Worm (Caenorhabditis elegans): ENCODE measurements around the gene sma-1.

sma-1 gene

DNA sequence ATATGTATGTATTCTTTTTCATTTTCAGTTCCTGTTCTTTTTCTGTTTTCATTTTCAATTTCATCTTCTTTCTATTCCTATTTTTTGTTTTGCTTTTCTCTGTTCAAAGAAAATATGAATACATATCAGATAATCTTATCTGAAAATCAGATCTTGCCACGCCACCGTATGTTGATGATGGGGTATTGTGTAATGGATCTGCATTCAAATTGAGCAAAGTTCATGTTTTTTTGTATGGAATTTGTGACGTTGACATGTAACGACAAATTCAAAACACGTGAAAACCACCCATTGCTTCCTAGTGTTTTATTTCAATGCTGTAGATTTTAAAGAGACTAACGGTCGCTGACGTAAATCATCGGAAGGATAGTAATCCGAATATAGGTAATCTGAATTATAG, 41.0 kb upstream of the sma-1 start:
- TF ChIP-seq zfp-2 (tag; optimal IDR thresholded peaks at IDR 0.05) (no peak), sdz-12 (GFP tag; optimal IDR thresholded peaks at IDR 0.05) (no peak), aha-1 (tag) (peak; percentile 65)

DNA sequence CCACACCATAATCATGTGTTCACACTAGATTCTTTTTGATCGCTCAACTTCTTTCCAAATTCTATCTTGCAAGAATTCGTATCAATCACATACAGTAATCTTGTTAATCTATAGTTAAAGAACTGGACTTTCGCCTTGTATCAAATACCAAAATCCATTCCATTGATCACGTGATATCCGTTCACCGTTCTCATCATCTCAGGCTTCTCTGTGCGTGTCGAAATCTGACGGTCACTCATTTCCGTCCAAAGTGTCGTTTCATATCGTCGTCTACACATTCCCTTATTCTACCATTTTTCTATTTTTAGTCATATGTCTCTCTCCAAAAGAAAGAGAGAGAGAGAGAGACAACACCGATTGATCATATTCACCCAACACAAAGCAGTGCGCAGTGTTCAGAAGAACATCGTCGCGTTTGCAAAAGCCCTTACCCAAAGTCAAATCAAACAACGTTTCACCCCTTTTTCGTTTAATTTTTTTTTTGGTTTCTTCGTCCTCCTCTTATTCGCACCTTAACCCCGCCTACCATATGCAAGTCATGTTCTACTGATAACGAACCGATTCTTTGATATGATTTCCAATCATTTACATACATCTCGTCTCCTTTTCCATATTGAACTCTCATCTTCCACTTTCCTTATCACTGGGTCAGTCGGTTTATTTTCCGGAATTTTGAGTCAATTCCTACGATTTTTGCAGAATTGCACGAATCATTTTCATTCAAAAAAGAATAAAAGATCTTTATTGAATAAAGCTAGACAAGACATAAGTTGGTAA, 40.0 kb upstream of the sma-1 start:
- no peak for TF ChIP-seq duxl-1 (tag; optimal IDR thresholded peaks at IDR 0.05; ENCODE audit: poor library complexity)
- TF ChIP-seq F44E2.7 (GFP tag; IDR thresholded peaks at IDR 0.05), result no peak
- TF ChIP-seq pqm-1 (tag; optimal IDR thresholded peaks at IDR 0.05), result peak; percentile 97
- TF ChIP-seq rbr-2 (tag; optimal IDR thresholded peaks at IDR 0.05), result no peak
- 0 out of 2 replicates have a peak, but pooled peaks have one; percentile 7 for TF ChIP-seq php-3 (GFP tag; IDR thresholded peaks at IDR 0.05)
- TF ChIP-seq cey-2 (tag; optimal IDR thresholded peaks at IDR 0.05; ENCODE audit: borderline replicate concordance, insufficient read depth), result no peak
- no peak for TF ChIP-seq jun-1 (tag; optimal IDR thresholded peaks at IDR 0.05)
- no peak for TF ChIP-seq ctbp-1 (GFP tag; IDR thresholded peaks at IDR 0.05)
- no peak for TF ChIP-seq arid-1 (GFP tag; conservative IDR thresholded peaks at IDR 0.05)
- no peak for TF ChIP-seq tra-1 (GFP tag; IDR thresholded peaks at IDR 0.05)
- no peak for TF ChIP-seq spr-3 (GFP tag; optimal IDR thresholded peaks at IDR 0.05)
- TF ChIP-seq nhr-28 (tag; optimal IDR thresholded peaks at IDR 0.05), result peak; percentile 40
- no peak for TF ChIP-seq madf-9 (GFP tag; conservative IDR thresholded peaks at IDR 0.05)
- no peak for TF ChIP-seq nhr-76 (tag; optimal IDR thresholded peaks at IDR 0.05)
- TF ChIP-seq ces-1 (GFP tag; optimal IDR thresholded peaks at IDR 0.05), result no peak
- TF ChIP-seq daf-19 (GFP tag; conservative IDR thresholded peaks at IDR 0.05), result no peak
- TF ChIP-seq hif-1 (tag; optimal IDR thresholded peaks at IDR 0.05), result no peak
- TF ChIP-seq zip-2 (tag; optimal IDR thresholded peaks at IDR 0.05), result no peak
- no peak for TF ChIP-seq zfp-3 (GFP tag; conservative IDR thresholded peaks at IDR 0.05)
- TF ChIP-seq snpc-1.2 (GFP tag; IDR thresholded peaks at IDR 0.05), result no peak
- no peak for TF ChIP-seq pha-4 (GFP tag; IDR thresholded peaks at IDR 0.05)
- peak; percentile 23 for TF ChIP-seq pha-4 (tag; optimal IDR thresholded peaks at IDR 0.05)
- TF ChIP-seq R02D3.7 (tag; optimal IDR thresholded peaks at IDR 0.05), result no peak
- TF ChIP-seq vab-7 (GFP tag; IDR thresholded peaks at IDR 0.05), result no peak
- no peak for TF ChIP-seq T20F7.1 (GFP tag; optimal IDR thresholded peaks at IDR 0.05)
- no peak for TF ChIP-seq saeg-2 (GFP tag; IDR thresholded peaks at IDR 0.05)
- peak; percentile 10 for TF ChIP-seq dve-1 (tag; optimal IDR thresholded peaks at IDR 0.05; ENCODE audit: insufficient read depth)
- no peak for TF ChIP-seq unc-130 (GFP tag; optimal IDR thresholded peaks at IDR 0.05)
- no peak for TF ChIP-seq zip-11 (GFP tag; IDR thresholded peaks at IDR 0.05)
- TF ChIP-seq hlh-11 (tag; optimal IDR thresholded peaks at IDR 0.05), result peak; percentile 72
- peak; percentile 59 to 90 for TF ChIP-seq mdl-1 (tag; optimal IDR thresholded peaks at IDR 0.05)
- TF ChIP-seq ztf-11 (tag; optimal IDR thresholded peaks at IDR 0.05), result no peak
- no peak for TF ChIP-seq lin-13 (GFP tag; optimal IDR thresholded peaks at IDR 0.05)
- TF ChIP-seq dpl-1 (GFP tag; optimal IDR thresholded peaks at IDR 0.05), result no peak
- no peak for TF ChIP-seq ceh-82 (tag; optimal IDR thresholded peaks at IDR 0.05)
- TF ChIP-seq Y75B8A.6 (GFP tag; IDR thresholded peaks at IDR 0.05), result no peak
- no peak for TF ChIP-seq ztf-7 (tag; optimal IDR thresholded peaks at IDR 0.05)
- TF ChIP-seq ZK546.5 (tag; optimal IDR thresholded peaks at IDR 0.05), result no peak
- TF ChIP-seq lin-1 (GFP tag; IDR thresholded peaks at IDR 0.05), result 0 out of 2 replicates have a peak, but pooled peaks have one; percentile 10
- TF ChIP-seq daf-16 (GFP tag; optimal IDR thresholded peaks at IDR 0.05), result no peak
- TF ChIP-seq daf-16 (tag; optimal IDR thresholded peaks at IDR 0.05), result peak; percentile 67
- TF ChIP-seq nhr-237 (tag; optimal IDR thresholded peaks at IDR 0.05), result no peak
- TF ChIP-seq tag-97 (GFP tag; IDR thresholded peaks at IDR 0.05), result no peak
- TF ChIP-seq nhr-42 (GFP tag; IDR thresholded peaks at IDR 0.05), result no peak
- TF ChIP-seq lsy-2 (tag; optimal IDR thresholded peaks at IDR 0.05), result peak; percentile 16 to 60
- no peak for TF ChIP-seq F49E8.2 (tag; optimal IDR thresholded peaks at IDR 0.05; ENCODE audit: borderline replicate concordance)

Data from whole organism, L4 larva.